Worm (Caenorhabditis elegans): ENCODE results near the gene sap-49.

- TF ChIP-seq unc-39 (tag; optimal IDR thresholded peaks at IDR 0.05) (no peak), nhr-76 (tag; optimal IDR thresholded peaks at IDR 0.05) (no peak), fos-1 (tag; optimal IDR thresholded peaks at IDR 0.05) (no peak), zag-1 (tag; optimal IDR thresholded peaks at IDR 0.05) (no peak), pqm-1 (tag; optimal IDR thresholded peaks at IDR 0.05) (no peak)
Measured at ce11 chrII:8052172-8052571, 16.6 kb upstream of the sap-49 start.

Measured in whole organism, L3 larva.